Worm (Caenorhabditis elegans) whole organism, L4 larva: Measurements from ENCODE around the gene cat-1.

Experiments used
- D1046.2 ChIP-seq: fragments of 200-800 bp; sonication (Bioruptor generic); IDR thresholded peaks from 2 replicates; pipeline ENCODE4 v1.3.6; 2022; ENCODE audit warnings: missing genetic modification characterization, missing compliant biosample characterization
- T26A8.4 ChIP-seq: fragments of 200-800 bp; sonication (Bioruptor generic); IDR thresholded peaks from 2 replicates; pipeline ENCODE4 v1.3.6; 2022; ENCODE audit warnings: missing genetic modification characterization, missing compliant biosample characterization
- Y48G9A.11 ChIP-seq: fragments of 200-800 bp; sonication (Bioruptor generic); IDR thresholded peaks from 2 replicates; pipeline ENCODE4 v1.3.6; 2022; ENCODE audit warnings: missing genetic modification reagents, missing genetic modification characterization, missing compliant biosample characterization
- Y75B8A.6 ChIP-seq: fragments of 200-800 bp; sonication (Bioruptor generic); IDR thresholded peaks from 2 replicates; pipeline ENCODE4 v1.3.6; 2022; ENCODE audit warnings: missing genetic modification reagents, missing genetic modification characterization, missing compliant biosample characterization
- ama-1 ChIP-seq: fragments of 150-350 bp; optimal IDR thresholded peaks from 2 replicates; lab custom pipeline; 2014; ENCODE audit warnings: inconsistent platforms, mixed read lengths
- ceh-32 ChIP-seq: sonication (generic microtip); optimal IDR thresholded peaks from 2 replicates; lab custom pipeline; 2016; ENCODE audit warnings: mild to moderate bottlenecking, missing genetic modification characterization, missing compliant biosample characterization; ENCODE audit not compliant: poor library complexity
- ctbp-1 ChIP-seq: fragments of 200-800 bp; sonication (Bioruptor generic); IDR thresholded peaks from 2 replicates; pipeline ENCODE4 v1.3.6; 2022; ENCODE audit warnings: missing genetic modification reagents, missing genetic modification characterization, missing compliant biosample characterization
- daf-16 ChIP-seq, 3 experiments: sonication (generic microtip); optimal IDR thresholded peaks; 2 replicates each; lab custom pipeline; 2016 to 2017; ENCODE audit warnings: missing genetic modification characterization in 3 of 3, missing genetic modification reagents in 3 of 3, mild to moderate bottlenecking in 2 of 3, missing compliant biosample characterization in 2 of 3, missing biosample characterization in 1 of 3, moderate library complexity in 1 of 3
- dmd-6 ChIP-seq: fragments of 200-800 bp; sonication (Bioruptor generic); IDR thresholded peaks from 2 replicates; pipeline ENCODE4 v1.3.6; 2022; ENCODE audit warnings: missing genetic modification reagents, missing genetic modification characterization, missing compliant biosample characterization
- dmd-8 ChIP-seq: fragments of 200-800 bp; sonication (Bioruptor generic); IDR thresholded peaks from 2 replicates; pipeline ENCODE4 v1.3.6; 2022; ENCODE audit warnings: missing genetic modification characterization, missing compliant biosample characterization
- dmd-9 ChIP-seq: fragments of 200-800 bp; sonication (Bioruptor generic); IDR thresholded peaks from 2 replicates; pipeline ENCODE4 v1.3.6; 2022; ENCODE audit warnings: missing genetic modification reagents, missing genetic modification characterization, missing compliant biosample characterization
- dpl-1 ChIP-seq: fragments of 150-350 bp; optimal IDR thresholded peaks from 2 replicates; lab custom pipeline; 2014; ENCODE audit warnings: missing biosample characterization, missing genetic modification reagents, missing genetic modification characterization
- dve-1 ChIP-seq: sonication (generic microtip); optimal IDR thresholded peaks from 2 replicates; lab custom pipeline; 2017; ENCODE audit warnings: antibody characterized with exemption, mild to moderate bottlenecking, missing genetic modification characterization, missing compliant biosample characterization; ENCODE audit not compliant: insufficient read depth
- fkh-10 ChIP-seq: fragments of 150-350 bp; optimal IDR thresholded peaks from 2 replicates; lab custom pipeline; 2014; ENCODE audit warnings: missing biosample characterization, missing genetic modification reagents, missing genetic modification characterization
- fos-1 ChIP-seq: fragments of 150-350 bp; optimal IDR thresholded peaks from 2 replicates; lab custom pipeline; 2014; ENCODE audit warnings: missing biosample characterization, missing genetic modification characterization
- hif-1 ChIP-seq, 2 experiments: sonication (generic microtip); optimal IDR thresholded peaks; 2 replicates each; lab custom pipeline; 2016 to 2017; ENCODE audit warnings: missing compliant biosample characterization in 2 of 2, missing genetic modification characterization in 2 of 2, missing genetic modification reagents in 2 of 2, missing genotype in 2 of 2, mild to moderate bottlenecking in 1 of 2
- hlh-11 ChIP-seq: fragments of 200-800 bp; sonication (Bioruptor generic); optimal IDR thresholded peaks from 2 replicates; lab custom pipeline; 2018; ENCODE audit warnings: mild to moderate bottlenecking, missing genetic modification characterization, missing compliant biosample characterization
- lin-1 ChIP-seq: fragments of 200-800 bp; sonication (Bioruptor generic); IDR thresholded peaks from 2 replicates; pipeline ENCODE4 v1.3.6; 2022; ENCODE audit warnings: missing genetic modification reagents, missing genetic modification characterization, missing compliant biosample characterization
- lin-13 ChIP-seq: fragments of 150-350 bp; optimal IDR thresholded peaks from 2 replicates; lab custom pipeline; 2014; ENCODE audit warnings: missing biosample characterization, missing genetic modification reagents, missing genetic modification characterization
- lir-3 ChIP-seq: sonication (generic microtip); optimal IDR thresholded peaks from 2 replicates; lab custom pipeline; 2016; ENCODE audit warnings: mild to moderate bottlenecking, missing genetic modification characterization, missing compliant biosample characterization
- mdt-29 ChIP-seq: fragments of 200-800 bp; sonication (Bioruptor generic); IDR thresholded peaks from 2 replicates; pipeline ENCODE4 v1.3.6; 2022; ENCODE audit warnings: missing genetic modification reagents, missing genetic modification characterization, missing compliant biosample characterization
- mep-1 ChIP-seq: fragments of 150-350 bp; sonication (generic microtip); optimal IDR thresholded peaks from 3 replicates; lab custom pipeline; 2014; ENCODE audit warnings: missing biosample characterization, missing genetic modification characterization
- mes-2 ChIP-seq: sonication (generic microtip); optimal IDR thresholded peaks from 2 replicates; lab custom pipeline; 2016; ENCODE audit warnings: missing genotype, mild to moderate bottlenecking, missing genetic modification characterization, missing compliant biosample characterization; ENCODE audit not compliant: poor library complexity, severe bottlenecking
- mxl-2 ChIP-seq: fragments of 200-800 bp; sonication (Bioruptor generic); conservative IDR thresholded peaks from 2 replicates; pipeline ENCODE4 v1.3.6; 2022; ENCODE audit warnings: missing genetic modification reagents, missing genetic modification characterization, missing compliant biosample characterization
- nhr-237 ChIP-seq: sonication (generic microtip); optimal IDR thresholded peaks from 2 replicates; lab custom pipeline; 2017; ENCODE audit warnings: missing biosample characterization, missing genetic modification characterization
- nhr-25 ChIP-seq: sonication (generic microtip); optimal IDR thresholded peaks from 2 replicates; lab custom pipeline; 2017; ENCODE audit warnings: missing genetic modification characterization, mild to moderate bottlenecking, missing compliant biosample characterization, antibody characterized with exemption, moderate library complexity, borderline replicate concordance; ENCODE audit not compliant: insufficient read depth
- nhr-28 ChIP-seq: fragments of 150-350 bp; optimal IDR thresholded peaks from 2 replicates; lab custom pipeline; 2014; ENCODE audit warnings: missing biosample characterization, missing genetic modification characterization
- nhr-41 ChIP-seq: fragments of 200-800 bp; sonication (Bioruptor generic); IDR thresholded peaks from 2 replicates; pipeline ENCODE4 v1.3.6; 2022; ENCODE audit warnings: missing genetic modification reagents, missing genetic modification characterization, missing compliant biosample characterization
- nhr-6 ChIP-seq: fragments of 150-350 bp; optimal IDR thresholded peaks from 2 replicates; lab custom pipeline; 2014; ENCODE audit warnings: missing biosample characterization, missing genetic modification characterization
- nhr-76 ChIP-seq: fragments of 150-350 bp; optimal IDR thresholded peaks from 2 replicates; lab custom pipeline; 2014; ENCODE audit warnings: missing biosample characterization, missing genetic modification characterization
- nhr-77 ChIP-seq: fragments of 150-350 bp; optimal IDR thresholded peaks from 2 replicates; lab custom pipeline; 2014; ENCODE audit warnings: missing biosample characterization, missing genetic modification characterization
- php-3 ChIP-seq: fragments of 200-800 bp; sonication (Bioruptor generic); IDR thresholded peaks from 2 replicates; pipeline ENCODE4 v1.3.6; 2022; ENCODE audit warnings: missing genetic modification reagents, missing genetic modification characterization, missing compliant biosample characterization
- pqm-1 ChIP-seq: sonication (generic microtip); optimal IDR thresholded peaks from 2 replicates; lab custom pipeline; 2017; ENCODE audit warnings: missing biosample characterization, missing genetic modification characterization
- skn-1 ChIP-seq: fragments of 150-350 bp; optimal IDR thresholded peaks from 2 replicates; lab custom pipeline; 2014; ENCODE audit warnings: missing biosample characterization, missing genetic modification characterization
- snpc-1.2 ChIP-seq: fragments of 200-800 bp; sonication (Bioruptor generic); IDR thresholded peaks from 2 replicates; pipeline ENCODE4 v1.3.6; 2022; ENCODE audit warnings: missing genetic modification reagents, missing genetic modification characterization, missing compliant biosample characterization
- tra-1 ChIP-seq: fragments of 200-800 bp; sonication (Bioruptor generic); IDR thresholded peaks from 2 replicates; pipeline ENCODE4 v1.3.6; 2022; ENCODE audit warnings: missing genetic modification reagents, missing genetic modification characterization, missing compliant biosample characterization
- unc-39 ChIP-seq: sonication (generic microtip); optimal IDR thresholded peaks from 2 replicates; lab custom pipeline; 2017; ENCODE audit warnings: missing biosample characterization, missing genetic modification characterization
- unc-62 ChIP-seq, 3 experiments: fragments of 150-350 bp in 1 of 3; sonication (generic microtip); optimal IDR thresholded peaks in 2 of 3; peaks in 1 of 3; 1 replicate in 1 of 3; 2 replicates in 2 of 3; lab custom pipeline; 2014 to 2017; ENCODE audit warnings: missing biosample characterization in 3 of 3, missing genetic modification characterization in 3 of 3, missing genetic modification reagents in 3 of 3, missing genotype in 1 of 3
- ztf-7 ChIP-seq: fragments of 150-350 bp; optimal IDR thresholded peaks from 2 replicates; lab custom pipeline; 2014; ENCODE audit warnings: missing biosample characterization, missing genetic modification characterization

Gene cat-1

DNA sequence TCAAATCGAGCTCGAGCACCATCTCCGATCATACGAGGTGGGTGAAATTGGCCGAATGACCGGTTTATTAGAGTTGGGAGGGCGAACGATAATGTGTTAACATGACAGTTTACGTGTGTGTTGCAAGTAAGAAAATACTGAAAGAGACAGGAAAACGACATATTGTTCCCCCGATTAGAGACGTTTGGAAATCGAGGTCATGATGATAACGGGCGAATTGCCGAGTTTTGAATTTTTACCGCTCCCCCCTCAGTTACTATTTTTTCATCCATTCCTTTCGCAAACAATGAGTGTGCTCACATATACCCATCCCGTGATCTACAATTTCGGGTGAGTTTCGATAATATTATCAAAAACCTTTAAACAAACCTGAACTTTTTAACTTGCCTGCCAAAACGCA lies 40.8 kb downstream of the cat-1 start:
- TF ChIP-seq nhr-76 (tag; lab: Kevin White, UChicago), result no peak
- peak; percentile 74 for TF ChIP-seq nhr-28 (tag; lab: Kevin White, UChicago)
- peak; percentile 92 for TF ChIP-seq pqm-1 (tag; lab: Kevin White, UChicago)
- TF ChIP-seq skn-1 (tag; lab: Kevin White, UChicago), result no peak
- TF ChIP-seq lin-1 (GFP tag; lab: Robert Waterston, UW), result no peak
- no peak for TF ChIP-seq php-3
- TF ChIP-seq unc-39 (tag; lab: Kevin White, UChicago), result no peak
- peak; percentile 69 for TF ChIP-seq hlh-11 (tag; lab: Kevin White, UChicago)
- no peak for TF ChIP-seq ztf-7
- no peak for TF ChIP-seq ceh-32 (tag; lab: Kevin White, UChicago)
- TF ChIP-seq Y75B8A.6, result no peak
- no peak for TF ChIP-seq lir-3 (tag; lab: Kevin White, UChicago)
- TF ChIP-seq dve-1 (tag; lab: Kevin White, UChicago), result peak; percentile 23
- TF ChIP-seq tra-1 (GFP tag; lab: Robert Waterston, UW), result no peak
- no peak for TF ChIP-seq mep-1
- no peak for TF ChIP-seq snpc-1.2 (GFP tag; lab: Robert Waterston, UW)
- TF ChIP-seq dmd-8 (GFP tag; lab: Robert Waterston, UW), result no peak
- no peak for TF ChIP-seq hif-1 (tag; optimal IDR thresholded peaks at IDR 0.05; lab: Kevin White, UChicago)
- peak; percentile 42; the same call in 1 of the 2 replicates for TF ChIP-seq nhr-41 (GFP tag; lab: Robert Waterston, UW)
- TF ChIP-seq dmd-6, result peak; percentile 71
- peak; percentile 1 for TF ChIP-seq nhr-77 (tag; lab: Kevin White, UChicago)
- TF ChIP-seq nhr-6, result peak; percentile 15
- no peak for TF ChIP-seq lin-13 (GFP tag; lab: Kevin White, UChicago)
- TF ChIP-seq ama-1 (lab: Kevin White, UChicago), result no peak
- TF ChIP-seq D1046.2 (GFP tag; lab: Robert Waterston, UW), result no peak
- TF ChIP-seq dmd-9 (GFP tag; lab: Robert Waterston, UW), result no peak
- no peak for TF ChIP-seq T26A8.4 (GFP tag; lab: Robert Waterston, UW)
- no peak for TF ChIP-seq mxl-2 (GFP tag; lab: Robert Waterston, UW)
- no peak for TF ChIP-seq unc-62 (GFP tag; optimal IDR thresholded peaks at IDR 0.05 in 1 of 2; lab: Kevin White, UChicago)
- no peak for TF ChIP-seq unc-62 (tag; optimal IDR thresholded peaks at IDR 0.05; lab: Kevin White, UChicago)
- no peak for TF ChIP-seq dpl-1 (GFP tag; lab: Kevin White, UChicago)
- TF ChIP-seq fkh-10 (GFP tag; lab: Kevin White, UChicago), result no peak
- TF ChIP-seq fos-1 (tag; lab: Kevin White, UChicago), result no peak
- no peak for TF ChIP-seq daf-16 (GFP tag; optimal IDR thresholded peaks at IDR 0.05; lab: Kevin White, UChicago)
- TF ChIP-seq daf-16 (tag; optimal IDR thresholded peaks at IDR 0.05; lab: Kevin White, UChicago), result peak; percentile 81
- TF ChIP-seq nhr-25 (tag; lab: Kevin White, UChicago), result no peak
- TF ChIP-seq mdt-29 (GFP tag; lab: Robert Waterston, UW), result no peak
- TF ChIP-seq, all 104 proteins: peak for 9

DNA sequence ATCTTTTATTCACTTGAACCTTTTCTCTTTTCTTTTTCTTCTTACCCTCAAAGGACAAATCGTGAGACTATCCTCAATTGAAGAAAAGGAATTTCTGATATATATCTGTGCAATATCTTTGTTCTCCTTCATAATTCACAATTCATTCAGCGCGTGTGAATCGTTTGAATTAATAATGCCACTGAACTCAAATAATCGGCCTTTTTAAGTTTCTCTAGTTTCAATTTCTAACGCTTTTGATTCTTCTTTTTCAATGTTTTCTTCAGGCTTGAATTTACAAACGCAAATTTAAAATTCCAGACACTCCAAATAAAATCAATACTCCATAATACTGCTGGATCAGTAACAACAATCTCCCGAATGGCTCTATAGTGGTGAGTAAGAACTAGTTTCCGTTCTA lies 47.0 kb downstream of the cat-1 start, which contains the start of gene egl-13:
Gene egl-13 (plus strand): TSS at position 301 of the 400 bp plus-strand sequence.
- TF ChIP-seq Y48G9A.11 (no peak), nhr-237 (no peak), mes-2 (tag; lab: Kevin White, UChicago) (no peak), ctbp-1 (no peak), ztf-7 (no peak)
- TF ChIP-seq, all 104 proteins: peak for 0
